Fruit fly (Drosophila melanogaster) whole organism, prepupa: ENCODE results near the gene CG11755.

Source experiments
- Blimp-1 ChIP-seq: fragments of 200-800 bp; sonication (Bioruptor generic); optimal IDR thresholded peaks from 3 replicates; lab custom pipeline; 2017; ENCODE audit warnings: missing biosample characterization, missing genetic modification characterization, mild to moderate bottlenecking, moderate library complexity, missing genetic modification reagents
- CG10631 ChIP-seq: fragments of 200-800 bp; sonication (Bioruptor generic); optimal IDR thresholded peaks from 2 replicates; lab custom pipeline; 2016; ENCODE audit warnings: missing biosample characterization, missing genetic modification characterization
- CG10669 ChIP-seq: fragments of 200-800 bp; sonication (Bioruptor generic); optimal IDR thresholded peaks from 3 replicates; lab custom pipeline; 2018; ENCODE audit warnings: missing biosample characterization, mild to moderate bottlenecking, missing genetic modification characterization, moderate library complexity
- CG11762 ChIP-seq: fragments of 200-800 bp; sonication (Bioruptor generic); optimal IDR thresholded peaks from 3 replicates; lab custom pipeline; 2016; ENCODE audit warnings: missing biosample characterization, missing genetic modification characterization; ENCODE audit not compliant: insufficient read depth
- CG16779 ChIP-seq: fragments of 200-800 bp; sonication (Bioruptor generic); optimal IDR thresholded peaks from 3 replicates; lab custom pipeline; 2017; ENCODE audit warnings: missing biosample characterization, mild to moderate bottlenecking, missing genetic modification characterization
- CG3032 ChIP-seq: fragments of 200-800 bp; optimal IDR thresholded peaks from 2 replicates; lab custom pipeline; 2019; ENCODE audit warnings: missing biosample characterization, mild to moderate bottlenecking, missing genetic modification characterization, moderate library complexity
- CG32006 ChIP-seq: fragments of 200-800 bp; sonication (Bioruptor generic); optimal IDR thresholded peaks from 3 replicates; lab custom pipeline; 2017; ENCODE audit warnings: missing biosample characterization, mild to moderate bottlenecking, missing genetic modification characterization
- CG3919 ChIP-seq: fragments of 200-800 bp; sonication (Bioruptor generic); optimal IDR thresholded peaks from 3 replicates; lab custom pipeline; 2016; ENCODE audit warnings: missing biosample characterization, missing genetic modification characterization
- CG6163 ChIP-seq: fragments of 200-800 bp; sonication (Bioruptor generic); IDR thresholded peaks from 3 replicates; pipeline ENCODE4 v1.3.6; 2022; ENCODE audit warnings: missing biosample characterization, missing genetic modification characterization
- CG6792 ChIP-seq: fragments of 200-800 bp; sonication (Bioruptor generic); optimal IDR thresholded peaks from 3 replicates; lab custom pipeline; 2016; ENCODE audit warnings: missing biosample characterization, missing genetic modification characterization
- CG6854 ChIP-seq: fragments of 200-800 bp; sonication (Bioruptor generic); optimal IDR thresholded peaks from 2 replicates; lab custom pipeline; 2017; ENCODE audit warnings: missing biosample characterization, mild to moderate bottlenecking, missing genetic modification characterization
- CG7368 ChIP-seq: fragments of 200-800 bp; sonication (Bioruptor generic); optimal IDR thresholded peaks from 3 replicates; lab custom pipeline; 2016; ENCODE audit warnings: missing biosample characterization, missing genetic modification characterization
- CG8119 ChIP-seq: fragments of 200-800 bp; sonication (Bioruptor generic); IDR thresholded peaks from 3 replicates; pipeline ENCODE4 v1.3.6; 2022; ENCODE audit warnings: missing biosample characterization, missing genetic modification characterization
- CG8632 ChIP-seq: fragments of 200-800 bp; sonication (Bioruptor generic); optimal IDR thresholded peaks from 3 replicates; lab custom pipeline; 2016; ENCODE audit warnings: missing biosample characterization, missing genetic modification characterization
- CG9139 ChIP-seq: fragments of 200-800 bp; sonication (Bioruptor generic); optimal IDR thresholded peaks from 3 replicates; lab custom pipeline; 2017; ENCODE audit warnings: missing biosample characterization, mild to moderate bottlenecking, missing genetic modification characterization
- Eip93F ChIP-seq: fragments of 200-800 bp; sonication (Bioruptor generic); optimal IDR thresholded peaks from 2 replicates; lab custom pipeline; 2016; ENCODE audit warnings: missing biosample characterization, mild to moderate bottlenecking, missing genetic modification characterization
- Gug ChIP-seq: fragments of 200-800 bp; sonication (Bioruptor generic); IDR thresholded peaks from 2 replicates; pipeline ENCODE4 v1.3.6; 2022; ENCODE audit warnings: missing biosample characterization, missing genetic modification characterization
- Hr38 ChIP-seq: sonication (Bioruptor generic); optimal IDR thresholded peaks from 2 replicates; lab custom pipeline; 2016; ENCODE audit warnings: missing biosample characterization, missing genetic modification characterization
- Hr39 ChIP-seq: fragments of 200-800 bp; sonication (Bioruptor generic); optimal IDR thresholded peaks from 2 replicates; lab custom pipeline; 2016; ENCODE audit warnings: missing biosample characterization, missing genetic modification characterization
- Lpt ChIP-seq: fragments of 200-800 bp; sonication (Bioruptor generic); optimal IDR thresholded peaks from 3 replicates; lab custom pipeline; 2016; ENCODE audit warnings: missing biosample characterization, missing genetic modification characterization
- Met ChIP-seq: fragments of 200-800 bp; sonication (Bioruptor generic); optimal IDR thresholded peaks from 3 replicates; lab custom pipeline; 2016; ENCODE audit warnings: missing biosample characterization, missing genetic modification characterization
- Smox ChIP-seq: fragments of 200-800 bp; sonication (Bioruptor generic); optimal IDR thresholded peaks from 3 replicates; lab custom pipeline; 2016; ENCODE audit warnings: missing biosample characterization, missing genetic modification characterization
- Sox102F ChIP-seq: fragments of 200-800 bp; sonication (Bioruptor generic); optimal IDR thresholded peaks from 2 replicates; lab custom pipeline; 2016; ENCODE audit warnings: missing biosample characterization, mild to moderate bottlenecking, missing genetic modification characterization
- Sox14 ChIP-seq: fragments of 200-800 bp; sonication (Bioruptor generic); optimal IDR thresholded peaks from 3 replicates; lab custom pipeline; 2016; ENCODE audit warnings: missing biosample characterization, missing genetic modification characterization
- Sox15 ChIP-seq: fragments of 200-800 bp; sonication (Bioruptor generic); optimal IDR thresholded peaks from 3 replicates; lab custom pipeline; 2016; ENCODE audit warnings: missing biosample characterization, missing genetic modification characterization
- achi ChIP-seq: fragments of 200-800 bp; sonication (Bioruptor generic); optimal IDR thresholded peaks from 3 replicates; lab custom pipeline; 2016; ENCODE audit warnings: missing biosample characterization, missing genetic modification characterization
- acj6 ChIP-seq: fragments of 200-800 bp; sonication (Bioruptor generic); optimal IDR thresholded peaks from 3 replicates; lab custom pipeline; 2016; ENCODE audit warnings: missing biosample characterization, missing genetic modification characterization
- dac ChIP-seq: fragments of 200-800 bp; sonication (Bioruptor generic); optimal IDR thresholded peaks from 2 replicates; lab custom pipeline; 2017; ENCODE audit warnings: missing biosample characterization, mild to moderate bottlenecking, missing genetic modification characterization
- dsx ChIP-seq: fragments of 200-800 bp; optimal IDR thresholded peaks from 3 replicates; lab custom pipeline; 2019; ENCODE audit warnings: missing biosample characterization, mild to moderate bottlenecking, missing genetic modification characterization, moderate library complexity; ENCODE audit not compliant: poor library complexity, severe bottlenecking
- fd85E ChIP-seq: fragments of 200-800 bp; sonication (Bioruptor generic); optimal IDR thresholded peaks from 3 replicates; lab custom pipeline; 2016; ENCODE audit warnings: missing biosample characterization, missing genetic modification characterization
- lz ChIP-seq: fragments of 200-800 bp; sonication (Bioruptor generic); optimal IDR thresholded peaks from 3 replicates; lab custom pipeline; 2016; ENCODE audit warnings: missing biosample characterization, missing genetic modification characterization
- pdm3 ChIP-seq: fragments of 200-800 bp; sonication (Bioruptor generic); optimal IDR thresholded peaks from 3 replicates; lab custom pipeline; 2016; ENCODE audit warnings: missing biosample characterization, missing genetic modification characterization
- salr ChIP-seq, 2 experiments: fragments of 200-800 bp; sonication (Bioruptor generic); optimal IDR thresholded peaks; 3 replicates each; lab custom pipeline; 2016 to 2018; ENCODE audit warnings: missing biosample characterization in 2 of 2, missing genetic modification characterization in 2 of 2, mild to moderate bottlenecking in 1 of 2
- spab ChIP-seq: fragments of 200-800 bp; sonication (Bioruptor generic); optimal IDR thresholded peaks from 2 replicates; lab custom pipeline; 2017; ENCODE audit warnings: missing biosample characterization, mild to moderate bottlenecking, missing genetic modification characterization, missing genetic modification reagents
- svp ChIP-seq: fragments of 200-800 bp; sonication (Bioruptor generic); peaks from one replicate; lab custom pipeline; 2016; ENCODE audit warnings: missing biosample characterization, missing genetic modification characterization
- vri ChIP-seq: fragments of 200-800 bp; sonication (Bioruptor generic); optimal IDR thresholded peaks from 3 replicates; lab custom pipeline; 2016; ENCODE audit warnings: missing biosample characterization, mild to moderate bottlenecking, missing genetic modification characterization

The CG11755 gene

dm6 chr3R:8718356-8718755 is 41.6 kb downstream of the CG11755 start, which contains the start of gene Cks85A:
Cks85A (minus strand) TSS chr3R:8718456.
- TF ChIP-seq CG6163 (GFP tag; lab: Robert Waterston, UW) (0 out of 3 replicates have a peak, but pooled peaks have one; percentile 22), Lpt (GFP tag; lab: Kevin White, UChicago) (no peak)

DNA sequence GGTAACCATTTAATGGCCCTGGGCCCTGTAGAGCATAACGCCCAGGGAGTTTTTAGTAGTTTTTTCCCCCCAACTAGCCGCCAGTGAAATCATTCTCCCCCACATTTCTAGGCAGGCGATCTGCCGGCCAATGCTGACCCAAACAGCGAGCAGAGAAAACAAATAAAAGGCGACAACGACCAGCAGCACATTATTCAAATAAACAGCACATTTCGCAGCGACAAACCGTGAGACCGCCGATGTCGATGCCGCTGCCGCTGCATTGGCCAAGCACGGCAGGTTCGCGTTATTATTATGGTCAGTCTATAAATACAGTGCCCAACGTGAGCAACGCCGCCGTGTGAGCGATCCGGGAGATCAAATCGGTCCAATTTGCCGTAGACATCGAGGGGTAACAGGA is 42.2 kb downstream of the CG11755 start, which contains the start of gene CG11760:
TSS of gene CG11760 (plus strand) at position 301 of the 400 bp plus-strand sequence.
- TF ChIP-seq vri (no peak), Lpt (GFP tag; lab: Kevin White, UChicago) (no peak), Met (GFP tag; lab: Kevin White, UChicago) (no peak), Sox14 (GFP tag; lab: Kevin White, UChicago) (no peak), CG11762 (GFP tag; lab: Kevin White, UChicago) (no peak), CG10669 (GFP tag; lab: Kevin White, UChicago) (no peak), CG9139 (GFP tag; lab: Kevin White, UChicago) (no peak), lz (GFP tag; lab: Kevin White, UChicago) (no peak), CG8632 (no peak), dsx (GFP tag; lab: Kevin White, UChicago) (no peak), Hr39 (GFP tag; lab: Kevin White, UChicago) (no peak), fd85E (no peak), Blimp-1 (GFP tag; lab: Kevin White, UChicago) (no peak), CG32006 (GFP tag; lab: Kevin White, UChicago) (no peak), Eip93F (GFP tag; lab: Kevin White, UChicago) (no peak), dac (GFP tag; lab: Kevin White, UChicago) (no peak), CG7368 (GFP tag; lab: Kevin White, UChicago) (no peak), Sox15 (GFP tag; lab: Kevin White, UChicago) (no peak), salr (GFP tag; optimal IDR thresholded peaks at IDR 0.05; lab: Kevin White, UChicago) (no peak)

DNA sequence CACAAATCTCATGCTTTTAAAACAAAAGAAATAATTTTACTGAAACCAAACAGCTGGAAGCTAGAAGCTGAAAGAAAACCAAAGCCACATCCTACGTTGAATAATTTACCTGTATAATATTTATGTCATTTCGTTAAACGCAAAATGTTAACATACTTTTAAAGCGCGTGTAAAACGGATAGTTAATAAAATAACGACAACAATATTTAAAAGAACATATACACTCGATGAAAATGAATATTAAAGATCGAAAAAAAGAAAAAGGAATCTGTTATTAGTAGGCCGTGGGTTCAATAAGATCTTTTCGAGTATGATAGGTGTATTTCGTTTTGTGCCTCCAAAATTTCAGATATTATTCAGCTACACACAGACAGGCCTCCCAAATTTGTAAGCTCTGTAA is 44.4 kb downstream of the CG11755 start, which contains the start of gene CG8136:
TSS of gene CG8136 (plus strand) at position 301 of the 400 bp plus-strand sequence.
- TF ChIP-seq CG6792 (GFP tag; lab: Kevin White, UChicago) (no peak), acj6 (GFP tag; lab: Kevin White, UChicago) (no peak), CG10631 (GFP tag; lab: Kevin White, UChicago) (no peak), Sox15 (GFP tag; lab: Kevin White, UChicago) (no peak), spab (GFP tag; lab: Kevin White, UChicago) (no peak), Smox (GFP tag; lab: Kevin White, UChicago) (no peak), CG10669 (GFP tag; lab: Kevin White, UChicago) (no peak)

DNA sequence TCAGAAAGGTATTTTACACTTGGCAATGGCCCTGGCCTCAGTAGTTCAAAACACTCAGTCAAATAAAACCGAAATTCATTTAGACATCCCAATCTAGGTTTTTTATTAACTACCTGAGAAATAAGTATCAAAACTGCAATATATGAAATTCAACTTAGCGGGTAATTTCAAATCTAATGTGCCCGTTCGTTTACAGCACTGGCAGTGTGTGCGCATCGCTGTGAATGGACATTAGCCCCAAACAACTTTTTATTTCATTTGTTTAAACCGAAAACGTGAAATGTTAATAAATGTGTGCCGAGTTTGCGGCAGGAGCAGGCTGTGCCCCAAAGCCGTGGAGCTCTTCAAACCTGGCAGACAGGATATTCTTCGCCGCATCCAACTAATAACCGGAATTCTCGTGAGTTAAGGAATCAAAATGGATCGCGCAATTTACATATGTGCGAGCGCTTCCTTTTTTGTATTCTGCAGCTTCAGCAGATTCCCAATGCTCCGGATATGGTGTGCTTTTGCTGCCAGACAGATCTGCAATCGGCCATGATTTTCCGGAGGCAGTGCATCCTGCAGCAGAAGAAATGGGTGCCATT is 46.3 kb downstream of the CG11755 start, which contains the start of gene nom:
TSS of gene nom (plus strand) at position 213 of the 587 bp plus-strand sequence.
- TF ChIP-seq Met (GFP tag; lab: Kevin White, UChicago) (no peak), achi (GFP tag; lab: Kevin White, UChicago) (no peak), Hr39 (GFP tag; lab: Kevin White, UChicago) (no peak), fd85E (no peak), CG6854 (GFP tag; lab: Kevin White, UChicago) (no peak), Hr38 (GFP tag; lab: Kevin White, UChicago) (no peak), Gug (no peak), acj6 (GFP tag; lab: Kevin White, UChicago) (no peak), CG7368 (GFP tag; lab: Kevin White, UChicago) (no peak), CG3032 (tag; lab: Kevin White, UChicago) (no peak), svp (no peak), CG10669 (GFP tag; lab: Kevin White, UChicago) (no peak), dsx (GFP tag; lab: Kevin White, UChicago) (no peak), CG16779 (no peak), pdm3 (GFP tag; lab: Kevin White, UChicago) (no peak), Sox15 (GFP tag; lab: Kevin White, UChicago) (no peak), CG8119 (GFP tag; lab: Robert Waterston, UW) (no peak), CG3919 (GFP tag; lab: Kevin White, UChicago) (no peak), Sox102F (no peak)
